Fruit fly (Drosophila melanogaster): Measurements from ENCODE around the gene CG14879.

dm6 chr3R:16389117-16389516 lies 40.1 kb upstream of the CG14879 start:
- TF ChIP-seq NfI (GFP tag; optimal IDR thresholded peaks at IDR 0.05) (no peak), Opbp (GFP tag; IDR thresholded peaks at IDR 0.05; ENCODE audit: partially characterized antibody) (no peak), Xrp1 (GFP tag; IDR thresholded peaks at IDR 0.05) (no peak), HHEX (GFP tag; optimal IDR thresholded peaks at IDR 0.05) (no peak), fu2 (GFP tag; optimal IDR thresholded peaks at IDR 0.05) (no peak), Awh (GFP tag; IDR thresholded peaks at IDR 0.05) (no peak), CG11504 (tag; optimal IDR thresholded peaks at IDR 0.05) (no peak), Med (GFP tag) (no peak), tin (GFP tag; optimal IDR thresholded peaks at IDR 0.05) (no peak), nom (GFP tag; optimal IDR thresholded peaks at IDR 0.05) (no peak), jigr1 (GFP tag; IDR thresholded peaks at IDR 0.05) (no peak)
